Worm (Caenorhabditis elegans): ENCODE data around the gene ttbk-4.

Gene ttbk-4

DNA sequence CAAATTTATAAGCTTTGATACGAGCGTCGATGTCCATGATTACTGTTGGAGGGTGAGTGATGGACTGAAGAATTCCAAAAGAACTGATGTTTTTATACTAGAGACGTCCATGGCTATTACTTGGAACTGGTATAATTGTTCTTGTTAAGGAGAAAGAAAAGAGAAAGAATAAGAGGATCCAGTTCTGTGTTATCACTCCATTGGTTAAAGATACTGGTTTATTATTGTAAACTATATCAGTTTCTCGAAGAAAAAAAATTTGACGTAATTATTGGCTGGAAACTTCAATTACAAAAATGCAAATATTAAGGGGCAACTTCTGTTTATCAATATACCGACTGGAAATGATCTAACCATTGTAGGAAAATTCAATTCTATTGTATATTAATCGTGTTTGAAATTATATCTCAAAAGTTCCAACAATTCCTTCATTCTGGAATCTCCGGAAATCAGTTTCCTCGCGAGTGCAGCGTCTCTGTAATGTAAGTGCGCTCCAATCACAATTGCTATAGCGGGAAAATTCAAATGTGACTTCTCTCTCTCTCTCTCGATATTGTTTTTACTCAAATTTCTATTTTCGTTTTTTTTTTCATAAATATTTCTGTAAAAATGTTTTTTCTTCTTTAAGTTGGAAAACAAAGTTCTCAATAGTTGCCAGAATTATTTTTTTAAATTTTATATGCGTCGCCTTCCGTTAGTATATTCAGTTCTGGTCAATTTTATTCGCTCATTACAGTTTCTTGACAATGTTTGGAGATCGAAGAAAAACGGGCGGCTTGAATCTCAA lies 10.7 kb upstream of the ttbk-4 start, which contains the start of the genes col-2 and ndc-80 (continued):
- TF ChIP-seq nhr-102 (tag; optimal IDR thresholded peaks at IDR 0.05): no peak

DNA sequence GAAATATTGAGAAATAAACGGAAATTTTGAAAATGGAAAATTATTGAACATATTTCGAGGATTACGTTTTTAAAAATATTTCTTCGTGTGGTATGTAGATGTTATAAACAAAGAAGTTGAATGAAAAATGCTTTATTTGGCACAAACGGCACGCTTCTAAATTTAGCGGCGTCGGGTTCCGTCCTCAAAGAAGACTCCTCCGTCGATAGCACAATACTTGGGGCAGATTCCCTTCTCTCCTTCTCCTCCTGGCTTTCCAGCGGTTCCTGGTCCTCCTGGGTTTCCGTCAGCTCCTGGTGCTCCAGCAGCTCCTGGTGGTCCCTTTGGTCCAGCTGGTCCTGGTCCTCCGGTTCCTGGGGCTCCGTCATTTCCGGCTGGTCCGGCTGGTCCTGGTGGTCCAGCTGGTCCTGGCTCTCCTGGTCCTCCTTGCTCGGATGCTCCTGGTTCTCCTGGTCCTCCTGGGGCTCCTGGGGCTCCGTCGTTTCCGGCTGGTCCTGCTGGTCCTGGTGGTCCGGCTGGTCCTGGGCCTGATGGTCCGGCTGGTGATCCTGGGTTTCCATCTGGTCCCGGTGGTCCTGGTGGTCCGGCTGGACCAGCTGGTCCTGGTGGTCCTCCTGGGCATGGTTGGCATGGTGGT lies 9.5 kb upstream of the ttbk-4 start, which contains the start of gene W01B6.8:
Gene W01B6.8, minus strand, starts transcription at position 51 of the 637 bp plus-strand sequence.
- TF ChIP-seq lin-1 (GFP tag; IDR thresholded peaks at IDR 0.05): no peak
- TF ChIP-seq egl-43 (GFP tag; IDR thresholded peaks at IDR 0.05): 0 out of 2 replicates have a peak, but pooled peaks have one; percentile 19
- TF ChIP-seq ZK546.5 (tag; optimal IDR thresholded peaks at IDR 0.05): no peak
- TF ChIP-seq duxl-1 (tag; optimal IDR thresholded peaks at IDR 0.05; ENCODE audit: poor library complexity): no peak
- no peak for TF ChIP-seq nhr-11 (tag; optimal IDR thresholded peaks at IDR 0.05)
- peak; percentile 99 for TF ChIP-seq set-16 (GFP tag; IDR thresholded peaks at IDR 0.05)
- TF ChIP-seq nhr-42 (GFP tag; IDR thresholded peaks at IDR 0.05): no peak
- TF ChIP-seq F26F4.8 (GFP tag; conservative IDR thresholded peaks at IDR 0.05): no peak
- TF ChIP-seq daf-16 (GFP tag; optimal IDR thresholded peaks at IDR 0.05): no peak
- TF ChIP-seq daf-16 (tag; optimal IDR thresholded peaks at IDR 0.05): no peak
- TF ChIP-seq gei-8 (GFP tag; optimal IDR thresholded peaks at IDR 0.05): no peak
- peak; percentile 67; the same call in 1 of the 2 replicates for TF ChIP-seq pha-4 (GFP tag; IDR thresholded peaks at IDR 0.05)
- TF ChIP-seq pha-4 (tag; optimal IDR thresholded peaks at IDR 0.05): no peak
- TF ChIP-seq nhr-6 (tag; optimal IDR thresholded peaks at IDR 0.05): no peak
- no peak for TF ChIP-seq ceh-82 (tag; optimal IDR thresholded peaks at IDR 0.05)
- no peak for TF ChIP-seq F37D6.2 (tag; optimal IDR thresholded peaks at IDR 0.05)
- TF ChIP-seq skn-1 (tag; optimal IDR thresholded peaks at IDR 0.05): no peak

DNA sequence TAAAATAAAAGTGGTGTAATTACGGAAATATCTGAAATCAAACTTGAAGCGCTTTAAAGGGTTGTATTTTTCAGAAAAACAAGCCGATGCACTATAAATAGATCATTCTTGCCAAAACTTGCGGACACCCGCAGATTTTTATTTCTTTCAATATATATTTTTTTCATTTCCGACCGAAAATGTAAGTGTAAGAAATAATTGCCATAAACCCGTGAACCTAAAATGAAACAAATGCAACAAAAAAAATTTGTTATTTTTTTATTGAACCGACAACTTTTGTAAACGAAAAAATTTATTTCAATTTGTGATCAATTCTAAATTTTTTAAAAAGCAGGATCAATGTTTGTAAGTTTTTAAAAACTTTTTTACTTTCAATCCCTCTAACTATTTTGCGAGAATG lies 5.9 kb upstream of the ttbk-4 start, which contains the start of gene W01B6.6:
Gene W01B6.6, plus strand, starts transcription at position 301 of the 400 bp plus-strand sequence.
- TF ChIP-seq F49E8.2 (tag; optimal IDR thresholded peaks at IDR 0.05; ENCODE audit: borderline replicate concordance) (no peak), snpc-1.2 (GFP tag; IDR thresholded peaks at IDR 0.05) (no peak), F44E2.7 (GFP tag; IDR thresholded peaks at IDR 0.05) (no peak), ceh-44 (GFP tag; IDR thresholded peaks at IDR 0.05) (no peak), dpl-1 (GFP tag; optimal IDR thresholded peaks at IDR 0.05) (no peak), lin-29 (GFP tag; IDR thresholded peaks at IDR 0.05) (no peak), lir-3 (tag; optimal IDR thresholded peaks at IDR 0.05) (no peak), ceh-20 (GFP tag; IDR thresholded peaks at IDR 0.05) (no peak), attf-4 (tag; optimal IDR thresholded peaks at IDR 0.05) (no peak), nhr-77 (tag; optimal IDR thresholded peaks at IDR 0.05) (no peak), ceh-62 (tag; optimal IDR thresholded peaks at IDR 0.05) (no peak), nhr-111 (GFP tag; optimal IDR thresholded peaks at IDR 0.05) (no peak), Y75B8A.6 (GFP tag; IDR thresholded peaks at IDR 0.05) (no peak), mes-2 (tag; optimal IDR thresholded peaks at IDR 0.05; ENCODE audit: poor library complexity, severe bottlenecking) (no peak), Y5F2A.4 (GFP tag; optimal IDR thresholded peaks at IDR 0.05) (no peak), skn-1 (tag; optimal IDR thresholded peaks at IDR 0.05) (no peak), F26F4.8 (GFP tag; conservative IDR thresholded peaks at IDR 0.05) (no peak), hlh-11 (tag; optimal IDR thresholded peaks at IDR 0.05) (no peak)

DNA sequence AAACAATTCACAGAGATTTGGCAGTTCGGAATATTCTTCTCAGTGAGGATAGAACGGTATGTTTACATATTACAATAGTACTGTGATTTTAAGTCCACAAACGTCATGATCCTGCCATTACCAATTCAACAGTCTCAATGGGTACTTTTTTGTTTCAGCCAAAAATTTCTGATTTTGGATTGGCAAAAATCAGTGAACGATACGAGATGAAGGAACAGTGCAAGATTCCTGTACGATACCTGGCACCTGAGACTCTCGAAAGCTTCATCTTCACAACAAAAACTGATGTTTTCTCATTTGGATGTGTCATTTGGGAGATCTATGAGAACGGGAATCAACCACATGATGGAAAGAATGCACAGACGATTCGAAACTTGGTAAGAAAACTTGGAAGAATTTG lies 3.1 kb upstream of the ttbk-4 start:
- TF ChIP-seq unc-62 (GFP tag; optimal IDR thresholded peaks at IDR 0.05 in 1 of 2) (peak in 1 of 2 experiments; percentile 92), unc-62 (tag; optimal IDR thresholded peaks at IDR 0.05) (no peak), Y48G9A.11 (GFP tag; IDR thresholded peaks at IDR 0.05) (no peak)

Measured in whole organism, L4 larva.